Worm (Caenorhabditis elegans) whole organism, dauer: ENCODE results near the gene F09E5.11.

Experiments
- unc-62 ChIP-seq: sonication (generic microtip); optimal IDR thresholded peaks from 2 replicates; lab custom pipeline; 2017; ENCODE audit warnings: missing biosample characterization, missing genetic modification reagents, missing genetic modification characterization

The F09E5.11 gene

ce11 chrII:5358137-5358745, at the start of gene F09E5.11, which contains the start of gene bmy-1:
Gene F09E5.11 (minus strand): TSS chrII:5358187.
Gene bmy-1 (plus strand): TSS chrII:5358695.
- TF ChIP-seq unc-62 (GFP tag; lab: Kevin White, UChicago): no peak

ce11 chrII:5407548-5407947, 49.6 kb upstream of the F09E5.11 start, which contains the start of gene clec-141:
Gene clec-141 (minus strand): TSS chrII:5407648.
- no peak for TF ChIP-seq unc-62 (GFP tag; lab: Kevin White, UChicago)

- TF ChIP-seq unc-62 (GFP tag; lab: Kevin White, UChicago): no peak
These were observed 41.2 kb upstream of the F09E5.11 start, which contains the start of gene mog-5 for ce11 chrII:5399201-5399600. Gene mog-5 (plus strand): TSS chrII:5399538.

- no peak for TF ChIP-seq unc-62 (GFP tag; lab: Kevin White, UChicago)
These were observed 40.8 kb upstream of the F09E5.11 start, which contains the start of gene fbxl-3 for ce11 chrII:5398779-5399178. Gene fbxl-3 (minus strand): TSS chrII:5398902.

ce11 chrII:5395594-5395993, 37.6 kb upstream of the F09E5.11 start, which contains the start of gene pink-1:
Gene pink-1 (minus strand): TSS chrII:5395694.
- TF ChIP-seq unc-62 (GFP tag; lab: Kevin White, UChicago): no peak

ce11 chrII:5393090-5393489, 35.1 kb upstream of the F09E5.11 start, which contains the start of gene brap-2:
Gene brap-2 (minus strand): TSS chrII:5393190.
- TF ChIP-seq unc-62 (GFP tag; lab: Kevin White, UChicago): no peak

- no peak for TF ChIP-seq unc-62 (GFP tag; lab: Kevin White, UChicago)
These were observed 33.5 kb upstream of the F09E5.11 start for ce11 chrII:5391447-5391846.

ce11 chrII:5389831-5390323, 31.9 kb upstream of the F09E5.11 start, which contains the start of gene ndx-6:
Gene ndx-6 (minus strand): TSS chrII:5389881.
- no peak for TF ChIP-seq unc-62 (GFP tag; lab: Kevin White, UChicago)

- TF ChIP-seq unc-62 (GFP tag; lab: Kevin White, UChicago): no peak
These were observed 30.9 kb upstream of the F09E5.11 start, which contains the start of gene rsp-4 for ce11 chrII:5388786-5389421. Gene rsp-4 (minus strand): TSS chrII:5388836.

ce11 chrII:5387217-5387616, 29.2 kb upstream of the F09E5.11 start, which contains the start of gene ccpp-6:
Gene ccpp-6 (minus strand): TSS chrII:5387317.
- no peak for TF ChIP-seq unc-62 (GFP tag; lab: Kevin White, UChicago)

- no peak for TF ChIP-seq unc-62 (GFP tag; lab: Kevin White, UChicago)
These were observed 26.3 kb upstream of the F09E5.11 start for ce11 chrII:5384282-5384681.

ce11 chrII:5379614-5380077, 21.7 kb upstream of the F09E5.11 start, which contains the start of gene pkc-3:
Gene pkc-3 (plus strand): TSS chrII:5380027.
- TF ChIP-seq unc-62 (GFP tag; lab: Kevin White, UChicago): no peak

- no peak for TF ChIP-seq unc-62 (GFP tag; lab: Kevin White, UChicago)
These were observed 20.2 kb upstream of the F09E5.11 start for ce11 chrII:5378239-5378521.

- no peak for TF ChIP-seq unc-62 (GFP tag; lab: Kevin White, UChicago)
These were observed 19.7 kb upstream of the F09E5.11 start, which contains the start of gene prdx-2 for ce11 chrII:5377467-5378238. Gene prdx-2 (plus strand): TSS chrII:5378195.

- no peak for TF ChIP-seq unc-62 (GFP tag; lab: Kevin White, UChicago)
These were observed 17.0 kb upstream of the F09E5.11 start, which contains the start of gene algn-2 for ce11 chrII:5374967-5375366. Gene algn-2 (plus strand): TSS chrII:5375267.
